Fruit fly (Drosophila melanogaster) whole organism, embryonic: Measurements from ENCODE around the gene pug.
A peak's percentile ranks its signal among the peaks of the same experiment; 100 is the strongest.

ENCODE experiments used
- Ada2b ChIP-seq: fragments of 200-800 bp; sonication (Bioruptor generic); IDR thresholded peaks from 2 replicates; pipeline ENCODE4 v1.3.6; 2022; ENCODE audit warnings: missing biosample characterization, missing genetic modification characterization
- Adf1 ChIP-seq: fragments of 200-800 bp; sonication (Bioruptor generic); IDR thresholded peaks from 2 replicates; pipeline ENCODE4 v1.3.6; 2022; ENCODE audit warnings: missing biosample characterization, missing genetic modification characterization
- BtbVII ChIP-seq: fragments of 200-800 bp; sonication (Bioruptor generic); optimal IDR thresholded peaks from 3 replicates; lab custom pipeline; 2017; ENCODE audit warnings: missing biosample characterization, mild to moderate bottlenecking, missing genetic modification characterization
- CG11085 ChIP-seq: fragments of 200-800 bp; sonication (Bioruptor generic); IDR thresholded peaks from 2 replicates; pipeline ENCODE4 v1.3.6; 2022; ENCODE audit warnings: missing biosample characterization, missing genetic modification characterization
- CG11695 ChIP-seq: fragments of 200-800 bp; sonication (Bioruptor generic); IDR thresholded peaks from 3 replicates; pipeline ENCODE4 v1.3.6; 2022; ENCODE audit warnings: missing biosample characterization, missing genetic modification characterization
- CG12219 ChIP-seq: fragments of 200-800 bp; sonication (Bioruptor generic); optimal IDR thresholded peaks from 3 replicates; lab custom pipeline; 2018; ENCODE audit warnings: missing biosample characterization, mild to moderate bottlenecking, missing genetic modification characterization
- CG13775 ChIP-seq: fragments of 200-800 bp; sonication (Bioruptor generic); optimal IDR thresholded peaks from 3 replicates; lab custom pipeline; 2017; ENCODE audit warnings: missing biosample characterization, mild to moderate bottlenecking, missing genetic modification characterization
- CG14050 ChIP-seq: fragments of 200-800 bp; sonication (Bioruptor generic); IDR thresholded peaks from 3 replicates; pipeline ENCODE4 v1.3.6; 2022; ENCODE audit warnings: missing biosample characterization, missing genetic modification characterization
- CG17385 ChIP-seq: fragments of 200-800 bp; sonication (Bioruptor generic); optimal IDR thresholded peaks from 3 replicates; lab custom pipeline; 2018; ENCODE audit warnings: missing biosample characterization, mild to moderate bottlenecking, missing genetic modification characterization
- CG17802 ChIP-seq: fragments of 200-800 bp; sonication (Bioruptor generic); optimal IDR thresholded peaks from 2 replicates; lab custom pipeline; 2018; ENCODE audit warnings: missing biosample characterization, mild to moderate bottlenecking, missing genetic modification characterization, moderate library complexity
- CG18476 ChIP-seq: fragments of 200-800 bp; sonication (Bioruptor generic); optimal IDR thresholded peaks from 2 replicates; lab custom pipeline; 2016; ENCODE audit warnings: missing biosample characterization, mild to moderate bottlenecking, missing genetic modification characterization
- CG30431 ChIP-seq: fragments of 200-800 bp; sonication (Bioruptor generic); optimal IDR thresholded peaks from 2 replicates; lab custom pipeline; 2017; ENCODE audit warnings: missing biosample characterization, missing genetic modification characterization
- CG32532 ChIP-seq: fragments of 200-800 bp; sonication (Bioruptor generic); IDR thresholded peaks from 2 replicates; pipeline ENCODE4 v1.3.6; 2022; ENCODE audit warnings: missing biosample characterization, missing genetic modification characterization
- CG34224 ChIP-seq: fragments of 200-800 bp; sonication (Bioruptor generic); IDR thresholded peaks from 3 replicates; pipeline ENCODE4 v1.3.6; 2022; ENCODE audit warnings: missing biosample characterization, missing genetic modification characterization; ENCODE audit not compliant: partially characterized antibody
- CG4854 ChIP-seq: fragments of 200-800 bp; sonication (Bioruptor generic); optimal IDR thresholded peaks from 2 replicates; lab custom pipeline; 2016; ENCODE audit warnings: missing biosample characterization, missing genetic modification characterization, inconsistent platforms
- CG6765 ChIP-seq: fragments of 200-800 bp; sonication (Bioruptor generic); optimal IDR thresholded peaks from 3 replicates; lab custom pipeline; 2017; ENCODE audit warnings: missing biosample characterization, mild to moderate bottlenecking, missing genetic modification characterization
- CG7987 ChIP-seq: fragments of 200-800 bp; sonication (Bioruptor generic); optimal IDR thresholded peaks from 2 replicates; lab custom pipeline; 2018; ENCODE audit warnings: missing biosample characterization, mild to moderate bottlenecking, missing genetic modification characterization, moderate library complexity
- CG8281 ChIP-seq: fragments of 200-800 bp; sonication (Bioruptor generic); optimal IDR thresholded peaks from 2 replicates; lab custom pipeline; 2018; ENCODE audit warnings: missing biosample characterization, mild to moderate bottlenecking, missing genetic modification characterization, moderate library complexity
- CHES-1-like ChIP-seq: fragments of 200-800 bp; sonication (Bioruptor generic); optimal IDR thresholded peaks from 2 replicates; lab custom pipeline; 2016; ENCODE audit warnings: missing biosample characterization, missing genetic modification characterization
- Dad ChIP-seq: fragments of 200-800 bp; sonication (Bioruptor generic); optimal IDR thresholded peaks from 3 replicates; lab custom pipeline; 2016; ENCODE audit warnings: missing biosample characterization, missing genetic modification characterization
- Drgx ChIP-seq: fragments of 200-800 bp; sonication (Bioruptor generic); IDR thresholded peaks from 2 replicates; pipeline ENCODE4 v1.3.6; 2022; ENCODE audit warnings: missing biosample characterization, missing genetic modification characterization
- Fer3 ChIP-seq: fragments of 200-800 bp; sonication (Bioruptor generic); optimal IDR thresholded peaks from 2 replicates; lab custom pipeline; 2018; ENCODE audit warnings: missing biosample characterization, mild to moderate bottlenecking, missing genetic modification characterization, moderate library complexity
- Gsc ChIP-seq: fragments of 200-800 bp; sonication (Bioruptor generic); IDR thresholded peaks from 2 replicates; pipeline ENCODE4 v1.3.6; 2022; ENCODE audit warnings: missing biosample characterization, missing genetic modification characterization
- Hmx ChIP-seq: fragments of 200-800 bp; sonication (Bioruptor generic); optimal IDR thresholded peaks from 2 replicates; lab custom pipeline; 2016; ENCODE audit warnings: missing biosample characterization, missing genetic modification characterization
- Hsf ChIP-seq: fragments of 200-800 bp; sonication (Bioruptor generic); optimal IDR thresholded peaks from 3 replicates; lab custom pipeline; 2016; ENCODE audit warnings: missing biosample characterization, missing genetic modification characterization
- Mad ChIP-seq: fragments of 200-800 bp; sonication (Bioruptor generic); optimal IDR thresholded peaks from 2 replicates; lab custom pipeline; 2016; ENCODE audit warnings: missing biosample characterization, missing genetic modification characterization
- NC2β ChIP-seq: fragments of 200-800 bp; sonication (Bioruptor generic); optimal IDR thresholded peaks from 2 replicates; lab custom pipeline; 2016; ENCODE audit warnings: missing biosample characterization, missing genetic modification characterization
- Sox100B ChIP-seq: fragments of 200-800 bp; sonication (Bioruptor generic); optimal IDR thresholded peaks from 3 replicates; lab custom pipeline; 2018; ENCODE audit warnings: missing biosample characterization, mild to moderate bottlenecking, missing genetic modification characterization
- Stat92E ChIP-seq, 3 experiments: fragments of >200 bp in 2 of 3; fragments of 200-800 bp in 1 of 3; sonication (Bioruptor generic) in 1 of 3; optimal IDR thresholded peaks; 2 replicates each; lab custom pipeline; 2017 to 2019; ENCODE audit warnings: missing biosample characterization in 3 of 3, missing genetic modification characterization in 3 of 3, mild to moderate bottlenecking in 1 of 3, moderate library complexity in 1 of 3
- ab ChIP-seq: fragments of 200-800 bp; sonication (Bioruptor generic); optimal IDR thresholded peaks from 2 replicates; lab custom pipeline; 2016; ENCODE audit warnings: missing biosample characterization, missing genetic modification characterization
- al ChIP-seq: fragments of 200-800 bp; sonication (Bioruptor generic); IDR thresholded peaks from 2 replicates; pipeline ENCODE4 v1.3.6; 2022; ENCODE audit warnings: missing biosample characterization, missing genetic modification characterization
- br ChIP-seq: fragments of >200 bp; optimal IDR thresholded peaks from 2 replicates; lab custom pipeline; 2017
- cas ChIP-seq: fragments of 200-800 bp; sonication (Bioruptor generic); IDR thresholded peaks from 2 replicates; pipeline ENCODE4 v1.3.6; 2022; ENCODE audit warnings: missing biosample characterization, missing genetic modification characterization
- disco-r ChIP-seq: fragments of 200-800 bp; sonication (Bioruptor generic); optimal IDR thresholded peaks from 2 replicates; lab custom pipeline; 2016; ENCODE audit warnings: missing biosample characterization, missing genetic modification characterization
- dm ChIP-seq: fragments of 200-800 bp; sonication (Bioruptor generic); optimal IDR thresholded peaks from 3 replicates; lab custom pipeline; 2016; ENCODE audit warnings: missing biosample characterization, missing genetic modification characterization
- dmrt11E ChIP-seq: fragments of 200-800 bp; sonication (Bioruptor generic); optimal IDR thresholded peaks from 3 replicates; lab custom pipeline; 2018; ENCODE audit warnings: missing biosample characterization, mild to moderate bottlenecking, missing genetic modification characterization, moderate library complexity
- dpn ChIP-seq, 2 experiments: fragments of 200-800 bp; sonication (Bioruptor generic); optimal IDR thresholded peaks; 3 replicates each; lab custom pipeline; 2016; ENCODE audit warnings: missing biosample characterization in 2 of 2, missing genetic modification characterization in 2 of 2
- fd64A ChIP-seq: fragments of 200-800 bp; sonication (Bioruptor generic); optimal IDR thresholded peaks from 3 replicates; lab custom pipeline; 2018; ENCODE audit warnings: missing biosample characterization, mild to moderate bottlenecking, missing genetic modification characterization
- gem ChIP-seq: fragments of 200-800 bp; sonication (Bioruptor generic); optimal IDR thresholded peaks from 2 replicates; lab custom pipeline; 2019; ENCODE audit warnings: missing biosample characterization, mild to moderate bottlenecking, missing genetic modification characterization, moderate library complexity
- ham ChIP-seq: fragments of 200-800 bp; sonication (Bioruptor generic); IDR thresholded peaks from 2 replicates; pipeline ENCODE4 v1.3.6; 2022; ENCODE audit warnings: missing biosample characterization, missing genetic modification characterization
- kni ChIP-seq: fragments of 200-800 bp; sonication (Bioruptor generic); optimal IDR thresholded peaks from 3 replicates; lab custom pipeline; 2017; ENCODE audit warnings: mild to moderate bottlenecking, missing biosample characterization, missing genetic modification reagents, missing genetic modification characterization
- lilli ChIP-seq: fragments of 200-800 bp; sonication (Bioruptor generic); optimal IDR thresholded peaks from 3 replicates; lab custom pipeline; 2016; ENCODE audit warnings: missing biosample characterization, missing genetic modification characterization
- mirr ChIP-seq: fragments of 200-800 bp; sonication (Bioruptor generic); optimal IDR thresholded peaks from 3 replicates; lab custom pipeline; 2018; ENCODE audit warnings: missing biosample characterization, mild to moderate bottlenecking, missing genetic modification characterization
- pros ChIP-seq: fragments of 200-800 bp; sonication (Bioruptor generic); optimal IDR thresholded peaks from 3 replicates; lab custom pipeline; 2019; ENCODE audit warnings: missing biosample characterization, mild to moderate bottlenecking, missing genetic modification characterization, moderate library complexity
- ssp ChIP-seq: fragments of 200-800 bp; sonication (Bioruptor generic); IDR thresholded peaks from 2 replicates; pipeline ENCODE4 v1.3.6; 2022; ENCODE audit warnings: missing biosample characterization, missing genetic modification characterization
- trem ChIP-seq: fragments of 200-800 bp; optimal IDR thresholded peaks from 3 replicates; lab custom pipeline; 2019; ENCODE audit warnings: missing biosample characterization, mild to moderate bottlenecking, missing genetic modification characterization, moderate library complexity
- trh ChIP-seq: fragments of 200-800 bp; sonication (Bioruptor generic); optimal IDR thresholded peaks from 2 replicates; lab custom pipeline; 2016; ENCODE audit warnings: missing biosample characterization, missing genetic modification characterization
- twi ChIP-seq: fragments of 200-800 bp; optimal IDR thresholded peaks from 2 replicates; lab custom pipeline; 2019; ENCODE audit warnings: missing biosample characterization, mild to moderate bottlenecking, missing genetic modification characterization, moderate library complexity
- wdn ChIP-seq: fragments of 200-800 bp; sonication (Bioruptor generic); IDR thresholded peaks from 2 replicates; pipeline ENCODE4 v1.3.6; 2022; ENCODE audit warnings: missing biosample characterization, missing genetic modification characterization

Gene pug

DNA sequence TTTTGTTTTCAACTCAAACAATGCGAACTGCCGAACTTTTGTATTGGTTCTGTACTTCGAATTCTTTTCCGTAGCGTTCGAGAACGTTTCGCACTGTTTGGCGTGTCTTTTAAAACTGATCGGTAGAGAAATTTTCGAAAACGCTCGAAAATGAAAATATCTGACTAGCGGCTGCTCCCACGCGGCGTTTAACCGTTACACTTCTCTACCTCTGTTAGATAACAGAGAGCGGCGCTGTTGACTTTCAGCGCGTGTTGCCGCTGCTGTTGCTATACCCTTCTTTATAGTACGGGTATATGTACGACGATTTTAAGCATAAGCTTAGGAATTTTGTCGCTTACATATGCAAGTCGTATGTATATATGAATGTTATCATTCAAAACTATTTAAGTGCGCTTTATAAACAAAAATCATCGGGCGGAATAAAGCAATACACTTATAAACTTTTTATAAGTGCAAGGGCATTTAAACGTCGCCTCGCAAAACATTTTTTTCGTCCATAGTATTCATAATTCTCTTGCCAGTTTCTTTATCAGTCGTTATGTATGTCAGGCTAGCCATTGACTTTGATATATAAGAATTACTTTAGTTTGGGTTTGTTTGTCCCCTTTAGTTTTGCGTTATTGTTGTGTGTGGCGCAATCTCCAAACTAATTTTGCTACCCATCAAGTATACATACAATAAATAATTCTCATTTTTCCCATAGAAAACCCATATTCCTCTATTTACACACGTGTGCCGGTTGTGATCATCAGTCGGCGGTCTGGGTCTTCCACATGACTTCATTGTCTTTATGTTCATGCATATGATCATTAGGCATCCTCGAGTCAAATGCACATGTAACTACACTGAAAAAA lies 15.3 kb upstream of the pug start, which contains the start of gene Phyhd1 (continued):
- TF ChIP-seq CG7987 (peak; percentile 91), Mad (GFP tag; lab: Kevin White, UChicago) (peak; percentile 92), ssp (GFP tag; lab: Robert Waterston, UW) (peak; percentile 82), trh (GFP tag; lab: Kevin White, UChicago) (peak; percentile 82), CG8281 (tag; lab: Kevin White, UChicago) (peak; percentile 66), CG11695 (GFP tag; lab: Robert Waterston, UW) (peak; percentile 95), trem (tag; lab: Kevin White, UChicago) (peak; percentile 89), Adf1 (GFP tag; lab: Robert Waterston, UW) (peak; percentile 76), ab (GFP tag; lab: Kevin White, UChicago) (peak; percentile 84), Gsc (GFP tag; lab: Robert Waterston, UW) (peak; percentile 60), CG12219 (peak; percentile 94), Hsf (GFP tag; lab: Kevin White, UChicago) (peak; percentile 96), kni (peak; percentile 48), CG32532 (GFP tag; lab: Robert Waterston, UW) (peak; percentile 94), CG17802 (tag; lab: Kevin White, UChicago) (peak; percentile 85), CG6765 (GFP tag; lab: Kevin White, UChicago) (peak; percentile 79), dpn (GFP tag; optimal IDR thresholded peaks at IDR 0.05; lab: Kevin White, UChicago) (peak; percentile 90 to 95), CG13775 (GFP tag; lab: Kevin White, UChicago) (peak; percentile 89), cas (GFP tag; lab: Robert Waterston, UW) (peak; percentile 79), CG30431 (GFP tag; lab: Kevin White, UChicago) (peak; percentile 87), CG4854 (GFP tag; lab: Kevin White, UChicago) (peak; percentile 94), NC2β (GFP tag; lab: Kevin White, UChicago) (peak; percentile 94), pros (GFP tag; lab: Kevin White, UChicago) (peak; percentile 16), dm (GFP tag; lab: Kevin White, UChicago) (peak; percentile 93), CG18476 (GFP tag; lab: Kevin White, UChicago) (peak; percentile 95), mirr (peak; percentile 52), CHES-1-like (peak; percentile 96), Sox100B (peak; percentile 89), Drgx (GFP tag; lab: Robert Waterston, UW) (peak; percentile 86), disco-r (peak; percentile 93), gem (tag; lab: Kevin White, UChicago) (peak; percentile 99), al (GFP tag; lab: Robert Waterston, UW) (peak; percentile 87), dmrt11E (tag; lab: Kevin White, UChicago) (peak; percentile 94), CG17385 (peak; percentile 89), CG14050 (peak; percentile 92), twi (tag; lab: Kevin White, UChicago) (peak; percentile 98), CG34224 (GFP tag; lab: Robert Waterston, UW) (no peak), Dad (GFP tag; lab: Kevin White, UChicago) (peak; percentile 96), ham (GFP tag; lab: Robert Waterston, UW) (peak; percentile 55; the same call in 1 of the 2 replicates), fd64A (GFP tag; lab: Kevin White, UChicago) (peak; percentile 71), br (lab: Kevin White, UChicago) (no peak), Ada2b (GFP tag; lab: Robert Waterston, UW) (peak; percentile 97), Fer3 (tag; lab: Kevin White, UChicago) (peak; percentile 93), lilli (GFP tag; lab: Kevin White, UChicago) (peak; percentile 96), BtbVII (peak; percentile 94), Stat92E (GFP tag; optimal IDR thresholded peaks at IDR 0.05; lab: Kevin White, UChicago) (peak in 1 of 3 experiments; percentile 82), Hmx (GFP tag; lab: Kevin White, UChicago) (peak; percentile 80), wdn (GFP tag; lab: Robert Waterston, UW) (peak; percentile 96), CG11085 (GFP tag; lab: Robert Waterston, UW) (peak; percentile 82)
